Worm (Caenorhabditis elegans): ENCODE data around the gene ubh-4.

DNA sequence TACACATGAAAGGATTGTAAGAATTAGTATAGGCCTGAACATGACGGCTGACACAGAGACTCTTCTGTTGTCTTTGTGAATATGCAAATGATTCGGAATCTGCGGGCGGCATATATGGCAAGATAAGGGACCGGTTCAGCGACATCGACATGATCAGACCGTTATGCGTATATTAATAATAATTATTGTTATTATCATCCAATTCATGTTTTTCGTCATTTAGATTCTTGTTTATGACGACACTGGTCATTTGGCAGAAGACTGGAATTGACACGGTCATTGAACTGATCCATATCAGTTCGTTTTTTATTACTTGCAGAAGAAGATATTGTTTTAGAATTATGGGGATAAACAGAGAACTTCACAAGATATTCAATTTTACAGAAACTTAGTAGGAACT, 11.1 kb upstream of the ubh-4 start, which contains the start of gene mtre-1:
- TF ChIP-seq dao-5 (tag; optimal IDR thresholded peaks at IDR 0.05) (no peak), him-1 (tag; optimal IDR thresholded peaks at IDR 0.05) (no peak)

Measured in whole organism, L4/young adult.